Fruit fly (Drosophila melanogaster): Measurements from ENCODE around the gene CG1077.

CG1077 gene

dm6 chr3R:6215053-6215882 lies 48.0 kb downstream of the CG1077 start, which contains the start of gene Osi3 (continued):
- TF ChIP-seq dysf (GFP tag; IDR thresholded peaks at IDR 0.05) (0 out of 3 replicates have a peak, but pooled peaks have one; percentile 10), sr (GFP tag; IDR thresholded peaks at IDR 0.05) (0 out of 3 replicates have a peak, but pooled peaks have one; percentile 48), sc (optimal IDR thresholded peaks at IDR 0.05) (no peak), sc (GFP tag; optimal IDR thresholded peaks at IDR 0.05) (no peak), HLHmδ (GFP tag; optimal IDR thresholded peaks at IDR 0.05) (peak; percentile 12), Xrp1 (GFP tag; IDR thresholded peaks at IDR 0.05) (peak; percentile 13; the same call in 1 of the 2 replicates), ATbp (GFP tag; optimal IDR thresholded peaks at IDR 0.05) (peak; percentile 13), chm (GFP tag; IDR thresholded peaks at IDR 0.05) (no peak), CG34224 (GFP tag; IDR thresholded peaks at IDR 0.05; ENCODE audit: partially characterized antibody) (no peak), CG9215 (GFP tag; IDR thresholded peaks at IDR 0.05) (no peak), CG1792 (GFP tag; optimal IDR thresholded peaks at IDR 0.05) (no peak), CG42726 (GFP tag; IDR thresholded peaks at IDR 0.05; ENCODE audit: partially characterized antibody) (no peak), mirr (GFP tag; optimal IDR thresholded peaks at IDR 0.05) (no peak)

All from whole organism, embryonic.